Fruit fly (Drosophila melanogaster) whole organism, embryonic: Measurements from ENCODE around the gene Sec24CD.

Experiments used
- B-H1 ChIP-seq: fragments of 200-800 bp; sonication (Bioruptor generic); IDR thresholded peaks from 3 replicates; pipeline ENCODE4 v1.3.6; 2022; ENCODE audit warnings: missing biosample characterization, missing genetic modification characterization
- BEAF-32 ChIP-seq: fragments of 200-800 bp; sonication (Bioruptor generic); optimal IDR thresholded peaks from 3 replicates; lab custom pipeline; 2017; ENCODE audit warnings: missing biosample characterization, missing genetic modification characterization, mild to moderate bottlenecking, moderate library complexity, missing genetic modification reagents
- BtbVII ChIP-seq: fragments of 200-800 bp; sonication (Bioruptor generic); optimal IDR thresholded peaks from 3 replicates; lab custom pipeline; 2017; ENCODE audit warnings: missing biosample characterization, mild to moderate bottlenecking, missing genetic modification characterization
- CG10543 ChIP-seq: fragments of 200-800 bp; sonication (Bioruptor generic); optimal IDR thresholded peaks from 3 replicates; lab custom pipeline; 2017; ENCODE audit warnings: missing biosample characterization, mild to moderate bottlenecking, missing genetic modification characterization, moderate library complexity
- CG12659 ChIP-seq: fragments of 200-800 bp; sonication (Bioruptor generic); optimal IDR thresholded peaks from 3 replicates; lab custom pipeline; 2017; ENCODE audit warnings: mild to moderate bottlenecking, missing biosample characterization, missing genetic modification reagents, missing genetic modification characterization
- CG13424 ChIP-seq: fragments of 200-800 bp; sonication (Bioruptor generic); optimal IDR thresholded peaks from 2 replicates; lab custom pipeline; 2019; ENCODE audit warnings: missing biosample characterization, mild to moderate bottlenecking, missing genetic modification characterization, moderate library complexity
- CG15011 ChIP-seq: fragments of 200-800 bp; sonication (Bioruptor generic); optimal IDR thresholded peaks from 3 replicates; lab custom pipeline; 2018; ENCODE audit warnings: missing biosample characterization, mild to moderate bottlenecking, missing genetic modification characterization
- CG15269 ChIP-seq: fragments of 200-800 bp; sonication (Bioruptor generic); optimal IDR thresholded peaks from 2 replicates; lab custom pipeline; 2018; ENCODE audit warnings: missing biosample characterization, mild to moderate bottlenecking, missing genetic modification characterization, moderate library complexity
- CG15514 ChIP-seq: fragments of 200-800 bp; sonication (Bioruptor generic); optimal IDR thresholded peaks from 3 replicates; lab custom pipeline; 2017; ENCODE audit warnings: missing biosample characterization, missing genetic modification characterization, mild to moderate bottlenecking, moderate library complexity, missing genetic modification reagents
- CG16779 ChIP-seq: fragments of 200-800 bp; sonication (Bioruptor generic); IDR thresholded peaks from 2 replicates; pipeline ENCODE4 v1.3.6; 2022; ENCODE audit warnings: missing biosample characterization, missing genetic modification characterization
- CG16815 ChIP-seq: fragments of 200-800 bp; sonication (Bioruptor generic); optimal IDR thresholded peaks from 3 replicates; lab custom pipeline; 2017; ENCODE audit warnings: missing biosample characterization, mild to moderate bottlenecking, missing genetic modification characterization
- CG17359 ChIP-seq: fragments of 200-800 bp; sonication (Bioruptor generic); optimal IDR thresholded peaks from 3 replicates; lab custom pipeline; 2018; ENCODE audit warnings: missing biosample characterization, mild to moderate bottlenecking, missing genetic modification characterization, moderate library complexity
- CG17361 ChIP-seq: fragments of 200-800 bp; sonication (Bioruptor generic); IDR thresholded peaks from 3 replicates; pipeline ENCODE4 v1.3.6; 2022; ENCODE audit warnings: missing biosample characterization, missing genetic modification characterization
- CG17385 ChIP-seq: fragments of 200-800 bp; sonication (Bioruptor generic); optimal IDR thresholded peaks from 3 replicates; lab custom pipeline; 2018; ENCODE audit warnings: missing biosample characterization, mild to moderate bottlenecking, missing genetic modification characterization
- CG18764 ChIP-seq: fragments of 200-800 bp; sonication (Bioruptor generic); optimal IDR thresholded peaks from 3 replicates; lab custom pipeline; 2016; ENCODE audit warnings: missing biosample characterization, missing genetic modification characterization
- CG2875 ChIP-seq: fragments of 200-800 bp; sonication (Bioruptor generic); optimal IDR thresholded peaks from 2 replicates; lab custom pipeline; 2017; ENCODE audit warnings: missing biosample characterization, mild to moderate bottlenecking, missing genetic modification characterization, missing genetic modification reagents
- CG3281 ChIP-seq: fragments of 200-800 bp; sonication (Bioruptor generic); optimal IDR thresholded peaks from 3 replicates; lab custom pipeline; 2017; ENCODE audit warnings: missing biosample characterization, mild to moderate bottlenecking, missing genetic modification characterization
- CG5245 ChIP-seq: fragments of 200-800 bp; sonication (Bioruptor generic); optimal IDR thresholded peaks from 3 replicates; lab custom pipeline; 2016; ENCODE audit warnings: missing biosample characterization, missing genetic modification characterization
- CG6689 ChIP-seq: fragments of 200-800 bp; sonication (Bioruptor generic); IDR thresholded peaks from 2 replicates; pipeline ENCODE4 v1.3.6; 2022; ENCODE audit warnings: missing biosample characterization, missing genetic modification characterization
- CG8089 ChIP-seq: fragments of 200-800 bp; sonication (Bioruptor generic); optimal IDR thresholded peaks from 3 replicates; lab custom pipeline; 2016; ENCODE audit warnings: missing biosample characterization, missing genetic modification characterization
- CG8290 ChIP-seq, 3 experiments: fragments of 200-800 bp; sonication (Bioruptor generic); optimal IDR thresholded peaks; 2 replicates each; lab custom pipeline; 2016 to 2019; ENCODE audit warnings: missing biosample characterization in 3 of 3, missing genetic modification characterization in 3 of 3, mild to moderate bottlenecking in 2 of 3, moderate library complexity in 1 of 3
- CG9817 ChIP-seq: fragments of 200-800 bp; sonication (Bioruptor generic); optimal IDR thresholded peaks from 2 replicates; lab custom pipeline; 2018; ENCODE audit warnings: missing biosample characterization, mild to moderate bottlenecking, missing genetic modification characterization, moderate library complexity
- D ChIP-seq, 2 experiments: fragments of 200-800 bp in 1 of 2; fragments of >200 bp in 1 of 2; sonication (Bioruptor generic) in 1 of 2; optimal IDR thresholded peaks; 2 replicates in 1 of 2; 3 replicates in 1 of 2; lab custom pipeline; 2017; ENCODE audit warnings: mild to moderate bottlenecking in 1 of 2, missing biosample characterization in 1 of 2, missing genetic modification characterization in 1 of 2, missing genetic modification reagents in 1 of 2
- Dad ChIP-seq: fragments of 200-800 bp; sonication (Bioruptor generic); optimal IDR thresholded peaks from 3 replicates; lab custom pipeline; 2016; ENCODE audit warnings: missing biosample characterization, missing genetic modification characterization
- Dbx ChIP-seq: fragments of 200-800 bp; sonication (Bioruptor generic); IDR thresholded peaks from 3 replicates; pipeline ENCODE4 v1.3.6; 2022; ENCODE audit warnings: missing biosample characterization, missing genetic modification characterization
- Dref ChIP-seq: fragments of 200-800 bp; sonication (Bioruptor generic); IDR thresholded peaks from 2 replicates; pipeline ENCODE4 v1.3.6; 2022; ENCODE audit warnings: missing biosample characterization, missing genetic modification characterization
- Drgx ChIP-seq: fragments of 200-800 bp; sonication (Bioruptor generic); IDR thresholded peaks from 2 replicates; pipeline ENCODE4 v1.3.6; 2022; ENCODE audit warnings: missing biosample characterization, missing genetic modification characterization
- HmgD ChIP-seq: fragments of 200-800 bp; sonication (Bioruptor generic); optimal IDR thresholded peaks from 3 replicates; lab custom pipeline; 2016; ENCODE audit warnings: missing biosample characterization, missing genetic modification characterization
- MBD-R2 ChIP-seq: fragments of 200-800 bp; sonication (Bioruptor generic); IDR thresholded peaks from 2 replicates; pipeline ENCODE4 v1.3.6; 2022; ENCODE audit warnings: missing biosample characterization, missing genetic modification characterization
- Optix ChIP-seq: fragments of 200-800 bp; sonication (Bioruptor generic); IDR thresholded peaks from 3 replicates; pipeline ENCODE4 v1.3.6; 2022; ENCODE audit warnings: missing biosample characterization, missing genetic modification characterization
- cato ChIP-seq: fragments of 200-800 bp; sonication (Bioruptor generic); optimal IDR thresholded peaks from 2 replicates; lab custom pipeline; 2016; ENCODE audit warnings: missing biosample characterization, missing genetic modification characterization, borderline replicate concordance
- chinmo ChIP-seq: fragments of 200-800 bp; sonication (Bioruptor generic); IDR thresholded peaks from 4 replicates; pipeline ENCODE4 v1.3.6; 2022; ENCODE audit warnings: missing biosample characterization, missing genetic modification characterization; ENCODE audit not compliant: partially characterized antibody
- crol ChIP-seq: fragments of 200-800 bp; sonication (Bioruptor generic); IDR thresholded peaks from 2 replicates; pipeline ENCODE4 v1.3.6; 2022; ENCODE audit warnings: missing biosample characterization, missing genetic modification characterization
- dm ChIP-seq: fragments of 200-800 bp; sonication (Bioruptor generic); optimal IDR thresholded peaks from 3 replicates; lab custom pipeline; 2016; ENCODE audit warnings: missing biosample characterization, missing genetic modification characterization
- fd102C ChIP-seq: fragments of 200-800 bp; sonication (Bioruptor generic); optimal IDR thresholded peaks from 2 replicates; lab custom pipeline; 2018; ENCODE audit warnings: missing biosample characterization, mild to moderate bottlenecking, missing genetic modification characterization, moderate library complexity
- gem ChIP-seq: fragments of 200-800 bp; sonication (Bioruptor generic); optimal IDR thresholded peaks from 2 replicates; lab custom pipeline; 2019; ENCODE audit warnings: missing biosample characterization, mild to moderate bottlenecking, missing genetic modification characterization, moderate library complexity
- gro ChIP-seq: fragments of 200-800 bp; sonication (Bioruptor generic); optimal IDR thresholded peaks from 2 replicates; lab custom pipeline; 2016; ENCODE audit warnings: missing biosample characterization, missing genetic modification characterization
- gsb-n ChIP-seq: fragments of 200-800 bp; sonication (Bioruptor generic); optimal IDR thresholded peaks from 3 replicates; lab custom pipeline; 2018; ENCODE audit warnings: missing biosample characterization, mild to moderate bottlenecking, missing genetic modification characterization
- hkb ChIP-seq, 2 experiments: fragments of 200-800 bp in 1 of 2; fragments of >200 bp in 1 of 2; sonication (Bioruptor generic) in 1 of 2; IDR thresholded peaks in 1 of 2; optimal IDR thresholded peaks in 1 of 2; 2 replicates each; pipeline versions ENCODE4 v1.3.6 to Lab custom; 2017 to 2022; ENCODE audit warnings: missing biosample characterization in 1 of 2, missing genetic modification characterization in 1 of 2
- kay ChIP-seq: fragments of 200-800 bp; sonication (Bioruptor generic); optimal IDR thresholded peaks from 2 replicates; lab custom pipeline; 2016; ENCODE audit warnings: missing biosample characterization, missing genetic modification characterization
- otp ChIP-seq: fragments of 200-800 bp; sonication (Bioruptor generic); IDR thresholded peaks from 3 replicates; pipeline ENCODE4, ENCODE4 v1.3.6; 2022; ENCODE audit warnings: missing biosample characterization, missing genetic modification characterization
- pros ChIP-seq: fragments of 200-800 bp; sonication (Bioruptor generic); optimal IDR thresholded peaks from 3 replicates; lab custom pipeline; 2019; ENCODE audit warnings: missing biosample characterization, mild to moderate bottlenecking, missing genetic modification characterization, moderate library complexity
- pzg ChIP-seq: fragments of 200-800 bp; sonication (Bioruptor generic); optimal IDR thresholded peaks from 3 replicates; lab custom pipeline; 2018; ENCODE audit warnings: missing biosample characterization, mild to moderate bottlenecking, missing genetic modification characterization, moderate library complexity
- rib ChIP-seq: fragments of 200-800 bp; sonication (Bioruptor generic); IDR thresholded peaks from 2 replicates; pipeline ENCODE4 v1.3.6; 2022; ENCODE audit warnings: missing biosample characterization, missing genetic modification characterization
- tll ChIP-seq, 2 experiments: fragments of 200-800 bp in 1 of 2; fragments of >200 bp in 1 of 2; sonication (Bioruptor generic) in 1 of 2; optimal IDR thresholded peaks; 2 replicates each; lab custom pipeline; 2017 to 2019; ENCODE audit warnings: missing biosample characterization in 2 of 2, missing genetic modification characterization in 2 of 2, mild to moderate bottlenecking in 1 of 2, moderate library complexity in 1 of 2
- unc-4 ChIP-seq: fragments of 200-800 bp; sonication (Bioruptor generic); IDR thresholded peaks from 2 replicates; pipeline ENCODE4 v1.3.6; 2022; ENCODE audit warnings: missing biosample characterization, missing genetic modification characterization; ENCODE audit not compliant: partially characterized antibody
- unpg ChIP-seq: fragments of 200-800 bp; sonication (Bioruptor generic); optimal IDR thresholded peaks from 3 replicates; lab custom pipeline; 2018; ENCODE audit warnings: missing biosample characterization, mild to moderate bottlenecking, missing genetic modification characterization, moderate library complexity
- zfh2 ChIP-seq: fragments of 200-800 bp; sonication (Bioruptor generic); optimal IDR thresholded peaks from 2 replicates; lab custom pipeline; 2016; ENCODE audit warnings: missing biosample characterization, missing genetic modification characterization

Gene Sec24CD

DNA sequence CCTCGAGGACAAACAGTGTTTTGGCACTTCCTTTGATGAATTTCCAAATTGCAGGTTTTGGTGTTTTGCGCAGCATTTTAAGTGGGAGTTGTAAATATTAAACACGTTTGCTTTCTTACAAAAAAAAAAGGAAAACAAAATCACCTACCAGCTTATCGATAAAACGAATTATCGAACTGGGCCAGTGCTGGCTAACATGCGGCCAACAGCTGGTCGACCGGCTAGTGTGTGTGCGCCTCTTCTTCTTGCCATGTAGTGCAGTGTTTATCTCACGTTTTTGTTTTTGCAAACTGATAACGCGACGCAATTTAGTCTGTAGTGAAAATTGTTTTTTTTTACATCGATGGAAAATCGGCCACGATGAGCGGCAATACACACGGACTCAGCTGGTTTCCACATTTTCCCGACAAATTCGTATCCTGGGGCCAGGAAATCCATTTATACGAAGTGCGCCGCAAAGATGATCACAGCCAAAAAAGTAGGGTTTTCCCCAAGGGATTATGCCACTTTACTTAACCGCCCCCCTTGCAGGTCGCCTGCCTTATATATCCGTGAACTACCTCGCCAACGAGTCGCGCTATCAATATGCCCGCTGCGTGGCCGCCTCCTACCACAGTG is 19.5 kb downstream of the Sec24CD start, which contains the start of the genes CG15386, CG42371 and mio (continued):
- no peak for TF ChIP-seq tll (GFP tag; optimal IDR thresholded peaks at IDR 0.05; lab: Kevin White, UChicago)
- no peak for TF ChIP-seq CG8089 (GFP tag; lab: Kevin White, UChicago)
- no peak for TF ChIP-seq Optix (GFP tag; lab: Robert Waterston, UW)
- TF ChIP-seq Dad (GFP tag; lab: Kevin White, UChicago) = no peak
- TF ChIP-seq cato (GFP tag; lab: Kevin White, UChicago) = no peak
- TF ChIP-seq CG17361 (GFP tag; lab: Robert Waterston, UW) = no peak
- TF ChIP-seq gem (tag; lab: Kevin White, UChicago) = no peak
- no peak for TF ChIP-seq D (optimal IDR thresholded peaks at IDR 0.05; lab: Kevin White, UChicago)
- TF ChIP-seq D (GFP tag; optimal IDR thresholded peaks at IDR 0.05; lab: Kevin White, UChicago) = no peak
- TF ChIP-seq CG12659 (GFP tag; lab: Kevin White, UChicago) = peak; percentile 52
- no peak for TF ChIP-seq Drgx (GFP tag; lab: Robert Waterston, UW)
- TF ChIP-seq gsb-n (tag; lab: Kevin White, UChicago) = no peak
- no peak for TF ChIP-seq CG17359 (tag; lab: Kevin White, UChicago)
- no peak for TF ChIP-seq unpg (GFP tag; lab: Kevin White, UChicago)
- peak; percentile 99 for TF ChIP-seq CG17385
- TF ChIP-seq CG8290 (GFP tag; optimal IDR thresholded peaks at IDR 0.05; lab: Kevin White, UChicago) = no peak
- peak in 1 of 2 experiments; percentile 71 for TF ChIP-seq CG8290 (tag; optimal IDR thresholded peaks at IDR 0.05; lab: Kevin White, UChicago)
- no peak for TF ChIP-seq hkb (optimal IDR thresholded peaks at IDR 0.05; lab: Kevin White, UChicago)
- peak; percentile 43; the same call in 1 of the 2 replicates for TF ChIP-seq hkb (GFP tag; IDR thresholded peaks at IDR 0.05; lab: Robert Waterston, UW)
- TF ChIP-seq Dref (GFP tag; lab: Robert Waterston, UW) = peak; percentile 81
- no peak for TF ChIP-seq pros (GFP tag; lab: Kevin White, UChicago)
- no peak for TF ChIP-seq kay (GFP tag; lab: Kevin White, UChicago)
- TF ChIP-seq CG9817 (tag; lab: Kevin White, UChicago) = no peak
- peak; percentile 93 for TF ChIP-seq chinmo (GFP tag; lab: Robert Waterston, UW)
- no peak for TF ChIP-seq otp (GFP tag; lab: Robert Waterston, UW)
- TF ChIP-seq rib (GFP tag; lab: Robert Waterston, UW) = 0 out of 2 replicates have a peak, but pooled peaks have one; percentile 19
- TF ChIP-seq CG10543 (GFP tag; lab: Kevin White, UChicago) = no peak
- TF ChIP-seq MBD-R2 = peak; percentile 98
- TF ChIP-seq CG2875 = no peak
- TF ChIP-seq crol (GFP tag; lab: Robert Waterston, UW) = no peak
- peak; percentile 71 for TF ChIP-seq pzg (GFP tag; lab: Kevin White, UChicago)
- peak; percentile 10 for TF ChIP-seq CG3281 (GFP tag; lab: Kevin White, UChicago)
- TF ChIP-seq CG16815 = no peak
- TF ChIP-seq BEAF-32 = peak; percentile 52
- TF ChIP-seq CG15514 (GFP tag; lab: Kevin White, UChicago) = peak; percentile 34
- no peak for TF ChIP-seq CG5245 (GFP tag; lab: Kevin White, UChicago)
- TF ChIP-seq gro (GFP tag; lab: Kevin White, UChicago) = peak; percentile 64
- no peak for TF ChIP-seq fd102C (GFP tag; lab: Kevin White, UChicago)
- TF ChIP-seq CG18764 (GFP tag; lab: Kevin White, UChicago) = no peak
- TF ChIP-seq CG13424 (tag; lab: Kevin White, UChicago) = no peak
- no peak for TF ChIP-seq CG16779 (GFP tag; lab: Robert Waterston, UW)
- TF ChIP-seq CG6689 = no peak
- TF ChIP-seq dm (GFP tag; lab: Kevin White, UChicago) = peak; percentile 72
- TF ChIP-seq Dbx = no peak
- peak; percentile 16 for TF ChIP-seq HmgD (GFP tag; lab: Kevin White, UChicago)
- TF ChIP-seq unc-4 (GFP tag; lab: Robert Waterston, UW) = peak; percentile 53
- TF ChIP-seq zfh2 (GFP tag; lab: Kevin White, UChicago) = peak; percentile 16
- TF ChIP-seq B-H1 (GFP tag; lab: Robert Waterston, UW) = no peak
- TF ChIP-seq BtbVII (GFP tag; lab: Kevin White, UChicago) = no peak
- TF ChIP-seq CG15011 (GFP tag; lab: Kevin White, UChicago) = no peak
- no peak for TF ChIP-seq CG15269 (tag; lab: Kevin White, UChicago)
